Worm (Caenorhabditis elegans) whole organism, L1 larva: ENCODE data around the gene T09F5.1.

Experiments
- C16A3.4 ChIP-seq: fragments of 150-350 bp; optimal IDR thresholded peaks from 2 replicates; lab custom pipeline; 2014; ENCODE audit warnings: missing biosample characterization, missing genetic modification characterization
- Y116A8C.19 ChIP-seq: sonication (generic microtip); optimal IDR thresholded peaks from 2 replicates; lab custom pipeline; 2016; ENCODE audit warnings: missing compliant biosample characterization, missing genetic modification characterization, borderline replicate concordance
- alr-1 ChIP-seq: fragments of 200-800 bp; sonication (Bioruptor generic); optimal IDR thresholded peaks from 2 replicates; lab custom pipeline; 2018; ENCODE audit warnings: borderline replicate concordance, mild to moderate bottlenecking, missing genetic modification characterization, missing compliant biosample characterization
- blmp-1 ChIP-seq: fragments of 150-350 bp; optimal IDR thresholded peaks from 2 replicates; lab custom pipeline; 2014; ENCODE audit warnings: missing biosample characterization, missing genetic modification characterization
- ceh-88 ChIP-seq: fragments of 200-800 bp; sonication (Bioruptor generic); IDR thresholded peaks from 2 replicates; pipeline ENCODE4 v1.3.6; 2022; ENCODE audit warnings: missing genetic modification characterization, missing compliant biosample characterization
- ceh-90 ChIP-seq: sonication (generic microtip); optimal IDR thresholded peaks from 2 replicates; lab custom pipeline; 2016; ENCODE audit warnings: missing genetic modification characterization, missing compliant biosample characterization
- dpl-1 ChIP-seq, 3 experiments: fragments of 150-350 bp in 2 of 3; sonication (generic microtip) in 1 of 3; optimal IDR thresholded peaks; 2 replicates each; lab custom pipeline; 2014 to 2017; ENCODE audit warnings: missing biosample characterization in 3 of 3, missing genetic modification characterization in 3 of 3, missing genetic modification reagents in 3 of 3
- dsc-1 ChIP-seq: sonication (generic microtip); optimal IDR thresholded peaks from 2 replicates; lab custom pipeline; 2016; ENCODE audit warnings: mild to moderate bottlenecking, missing genetic modification characterization, missing compliant biosample characterization
- efl-1 ChIP-seq, 4 experiments: fragments of 150-350 bp; optimal IDR thresholded peaks in 3 of 4; peaks in 1 of 4; 1 replicate in 1 of 4; 2 replicates in 3 of 4; lab custom pipeline; 2014; ENCODE audit warnings: missing biosample characterization in 2 of 4, missing genetic modification characterization in 2 of 4, missing genetic modification reagents in 2 of 4
- efl-3 ChIP-seq: fragments of 200-800 bp; sonication (Bioruptor generic); optimal IDR thresholded peaks from 2 replicates; lab custom pipeline; 2018; ENCODE audit warnings: mild to moderate bottlenecking, missing genetic modification characterization, missing compliant biosample characterization
- egl-13 ChIP-seq: sonication (generic microtip); optimal IDR thresholded peaks from 2 replicates; lab custom pipeline; 2016; ENCODE audit warnings: missing genotype, missing genetic modification reagents, missing genetic modification characterization, missing compliant biosample characterization
- elt-3 ChIP-seq, 6 experiments: fragments of 150-350 bp in 1 of 6; sonication (generic microtip); optimal IDR thresholded peaks; 2 replicates each; lab custom pipeline; 2017 to 2018; ENCODE audit warnings: missing biosample characterization in 6 of 6, missing genetic modification characterization in 6 of 6, inconsistent platforms in 1 of 6
- fkh-4 ChIP-seq: sonication (generic microtip); optimal IDR thresholded peaks from 2 replicates; lab custom pipeline; 2016; ENCODE audit warnings: missing compliant biosample characterization, missing genetic modification characterization, borderline replicate concordance
- fkh-8 ChIP-seq: sonication (generic microtip); optimal IDR thresholded peaks from 2 replicates; lab custom pipeline; 2016; ENCODE audit warnings: mild to moderate bottlenecking, missing genetic modification characterization, missing compliant biosample characterization
- grh-1 ChIP-seq: fragments of 200-800 bp; sonication (Bioruptor generic); IDR thresholded peaks from 2 replicates; pipeline ENCODE4 v1.3.6; 2022; ENCODE audit warnings: missing genetic modification reagents, missing genetic modification characterization, missing compliant biosample characterization
- hlh-4 ChIP-seq: sonication (generic microtip); optimal IDR thresholded peaks from 2 replicates; lab custom pipeline; 2016; ENCODE audit warnings: mild to moderate bottlenecking, missing genetic modification characterization, missing compliant biosample characterization
- hpl-2 ChIP-seq: fragments of 150-350 bp; optimal IDR thresholded peaks from 2 replicates; lab custom pipeline; 2014; ENCODE audit warnings: missing biosample characterization, missing genetic modification reagents, missing genetic modification characterization
- jun-1 ChIP-seq: fragments of 150-350 bp; optimal IDR thresholded peaks from 2 replicates; lab custom pipeline; 2014; ENCODE audit warnings: missing biosample characterization, missing genetic modification reagents, missing genetic modification characterization
- lin-14 ChIP-seq: fragments of 200-800 bp; sonication (Bioruptor generic); optimal IDR thresholded peaks from 2 replicates; lab custom pipeline; 2018; ENCODE audit warnings: mild to moderate bottlenecking, missing genetic modification characterization, moderate library complexity, missing compliant biosample characterization
- lin-15B ChIP-seq: fragments of 150-350 bp; sonication (generic microtip); optimal IDR thresholded peaks from 3 replicates; lab custom pipeline; 2014; ENCODE audit warnings: missing biosample characterization, missing genetic modification characterization
- lin-39 ChIP-seq: fragments of 150-350 bp; optimal IDR thresholded peaks from 2 replicates; lab custom pipeline; 2014; ENCODE audit warnings: missing biosample characterization, missing genetic modification reagents, missing genetic modification characterization
- lsy-2 ChIP-seq, 2 experiments: fragments of 150-350 bp; optimal IDR thresholded peaks; 2 replicates each; lab custom pipeline; 2014; ENCODE audit warnings: missing biosample characterization in 2 of 2, missing genetic modification characterization in 2 of 2
- mab-9 ChIP-seq: fragments of 200-800 bp; sonication (Bioruptor generic); IDR thresholded peaks from 2 replicates; pipeline ENCODE4 v1.3.6; 2022; ENCODE audit warnings: missing genetic modification reagents, missing genetic modification characterization, missing compliant biosample characterization
- mef-2 ChIP-seq: fragments of 150-350 bp; optimal IDR thresholded peaks from 2 replicates; lab custom pipeline; 2014; ENCODE audit warnings: missing biosample characterization, missing genetic modification characterization
- mep-1 ChIP-seq: fragments of 150-350 bp; optimal IDR thresholded peaks from 2 replicates; lab custom pipeline; 2014; ENCODE audit warnings: missing biosample characterization, missing genetic modification characterization
- nhr-11 ChIP-seq: fragments of 150-350 bp; optimal IDR thresholded peaks from 2 replicates; lab custom pipeline; 2014; ENCODE audit warnings: missing biosample characterization, missing genetic modification characterization
- nhr-12 ChIP-seq: sonication (generic microtip); optimal IDR thresholded peaks from 2 replicates; lab custom pipeline; 2017; ENCODE audit warnings: missing biosample characterization, missing genetic modification characterization
- nhr-19 ChIP-seq: fragments of 200-800 bp; sonication (Bioruptor generic); conservative IDR thresholded peaks from 2 replicates; pipeline ENCODE4 v1.3.6; 2022; ENCODE audit warnings: missing genetic modification characterization, missing compliant biosample characterization
- nhr-20 ChIP-seq: sonication (generic microtip); optimal IDR thresholded peaks from 2 replicates; lab custom pipeline; 2016; ENCODE audit warnings: mild to moderate bottlenecking, missing genetic modification characterization, missing compliant biosample characterization
- nhr-237 ChIP-seq: fragments of 150-350 bp; optimal IDR thresholded peaks from 2 replicates; lab custom pipeline; 2014; ENCODE audit warnings: missing biosample characterization, missing genetic modification characterization
- nhr-28 ChIP-seq: fragments of 150-350 bp; optimal IDR thresholded peaks from 2 replicates; lab custom pipeline; 2014; ENCODE audit warnings: missing biosample characterization, missing genetic modification characterization
- nhr-47 ChIP-seq: sonication (generic microtip); optimal IDR thresholded peaks from 2 replicates; lab custom pipeline; 2016; ENCODE audit warnings: mild to moderate bottlenecking, missing genetic modification characterization, moderate library complexity, missing compliant biosample characterization
- nhr-71 ChIP-seq: sonication (generic microtip); optimal IDR thresholded peaks from 2 replicates; lab custom pipeline; 2016; ENCODE audit warnings: mild to moderate bottlenecking, missing genetic modification characterization, moderate library complexity, missing compliant biosample characterization
- nhr-76 ChIP-seq: sonication (generic microtip); optimal IDR thresholded peaks from 2 replicates; lab custom pipeline; 2017; ENCODE audit warnings: missing biosample characterization, missing genetic modification characterization
- nhr-77 ChIP-seq: fragments of 150-350 bp; optimal IDR thresholded peaks from 2 replicates; lab custom pipeline; 2014; ENCODE audit warnings: missing biosample characterization, missing genetic modification characterization
- nhr-90 ChIP-seq: sonication (generic microtip); optimal IDR thresholded peaks from 2 replicates; lab custom pipeline; 2016; ENCODE audit warnings: mild to moderate bottlenecking, missing genetic modification characterization, missing compliant biosample characterization; ENCODE audit not compliant: poor library complexity
- pag-3 ChIP-seq: sonication (generic microtip); optimal IDR thresholded peaks from 2 replicates; lab custom pipeline; 2017; ENCODE audit warnings: missing genetic modification characterization, mild to moderate bottlenecking, missing compliant biosample characterization, antibody characterized with exemption, borderline replicate concordance; ENCODE audit not compliant: insufficient read depth
- pax-3 ChIP-seq: fragments of 200-800 bp; sonication (Bioruptor generic); optimal IDR thresholded peaks from 2 replicates; lab custom pipeline; 2018; ENCODE audit warnings: mild to moderate bottlenecking, missing genetic modification characterization, moderate library complexity, missing compliant biosample characterization
- skn-1 ChIP-seq: fragments of 150-350 bp; optimal IDR thresholded peaks from 2 replicates; lab custom pipeline; 2014; ENCODE audit warnings: missing biosample characterization, missing genetic modification characterization
- snpc-4 ChIP-seq: fragments of 150-350 bp; optimal IDR thresholded peaks from 2 replicates; lab custom pipeline; 2014; ENCODE audit warnings: missing biosample characterization, missing genetic modification characterization
- snu-23 ChIP-seq: sonication (generic microtip); optimal IDR thresholded peaks from 2 replicates; lab custom pipeline; 2016; ENCODE audit warnings: missing genetic modification characterization, missing compliant biosample characterization
- sptf-1 ChIP-seq: fragments of 150-350 bp; optimal IDR thresholded peaks from 2 replicates; lab custom pipeline; 2014; ENCODE audit warnings: missing biosample characterization, missing genetic modification characterization
- sup-37 ChIP-seq: fragments of 200-800 bp; sonication (Bioruptor generic); optimal IDR thresholded peaks from 2 replicates; lab custom pipeline; 2018; ENCODE audit warnings: mild to moderate bottlenecking, missing genetic modification characterization, missing compliant biosample characterization
- swsn-7 ChIP-seq: sonication (generic microtip); optimal IDR thresholded peaks from 2 replicates; lab custom pipeline; 2016; ENCODE audit warnings: missing genetic modification characterization, missing compliant biosample characterization
- tbx-2 ChIP-seq: sonication (generic microtip); optimal IDR thresholded peaks from 2 replicates; lab custom pipeline; 2016; ENCODE audit warnings: missing genetic modification characterization, missing compliant biosample characterization
- tlp-1 ChIP-seq: fragments of 150-350 bp; optimal IDR thresholded peaks from 2 replicates; lab custom pipeline; 2014; ENCODE audit warnings: missing biosample characterization, missing genetic modification characterization
- unc-130 ChIP-seq: fragments of 150-350 bp; optimal IDR thresholded peaks from 2 replicates; lab custom pipeline; 2017; ENCODE audit warnings: missing biosample characterization, missing genetic modification characterization, inconsistent platforms
- unc-30 ChIP-seq: sonication (generic microtip); optimal IDR thresholded peaks from 2 replicates; lab custom pipeline; 2017; ENCODE audit warnings: missing biosample characterization, missing genetic modification characterization
- unc-86 ChIP-seq: sonication (generic microtip); optimal IDR thresholded peaks from 2 replicates; lab custom pipeline; 2016; ENCODE audit warnings: missing genetic modification characterization, missing compliant biosample characterization
- vab-15 ChIP-seq: sonication (generic microtip); optimal IDR thresholded peaks from 2 replicates; lab custom pipeline; 2017; ENCODE audit warnings: missing genotype, mild to moderate bottlenecking, missing genetic modification characterization, missing compliant biosample characterization
- zip-4 ChIP-seq: fragments of 200-800 bp; sonication (Bioruptor generic); optimal IDR thresholded peaks from 2 replicates; lab custom pipeline; 2018; ENCODE audit warnings: mild to moderate bottlenecking, missing genetic modification characterization, moderate library complexity, missing compliant biosample characterization
- ztf-4 ChIP-seq: fragments of 150-350 bp; optimal IDR thresholded peaks from 2 replicates; lab custom pipeline; 2014; ENCODE audit warnings: missing biosample characterization, missing genetic modification characterization

T09F5.1 gene

DNA sequence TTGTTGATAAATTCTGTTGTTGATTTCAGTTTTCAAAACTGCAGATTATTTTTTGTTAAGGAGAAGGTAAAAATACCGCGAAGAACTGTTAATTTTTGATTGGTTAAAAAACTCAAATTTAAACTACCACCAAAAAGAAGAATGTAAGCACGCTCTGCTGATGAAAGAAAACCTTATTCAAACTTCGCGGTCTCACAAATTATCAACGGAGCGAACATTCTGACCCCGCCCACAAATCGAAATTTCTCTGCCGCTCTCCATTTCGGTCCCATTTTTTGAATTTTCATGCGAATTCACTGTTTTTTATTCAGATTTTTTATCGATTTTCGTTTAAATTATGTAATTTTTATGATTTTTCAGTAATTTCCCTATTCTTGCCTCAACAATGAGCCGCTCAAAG, 40.7 kb downstream of the T09F5.1 start, which contains the start of gene cyn-3 (continued):
- TF ChIP-seq snpc-4 (tag; lab: Kevin White, UChicago) (peak; percentile 74), jun-1 (tag; lab: Kevin White, UChicago) (peak; percentile 88), dpl-1 (GFP tag; optimal IDR thresholded peaks at IDR 0.05; lab: Kevin White, UChicago) (peak; percentile 99), hlh-4 (tag; lab: Kevin White, UChicago) (no peak), nhr-20 (peak; percentile 93), lin-14 (GFP tag; lab: Kevin White, UChicago) (peak; percentile 92), elt-3 (tag; optimal IDR thresholded peaks at IDR 0.05; lab: Kevin White, UChicago) (peak in 3 of 6 experiments; percentile 29 to 89 (median 83)), mab-9 (GFP tag; lab: Robert Waterston, UW) (0 out of 2 replicates have a peak, but pooled peaks have one; percentile 26), fkh-8 (peak; percentile 89), snu-23 (peak; percentile 96), ceh-88 (GFP tag; lab: Robert Waterston, UW) (0 out of 2 replicates have a peak, but pooled peaks have one; percentile 27), dsc-1 (tag; lab: Kevin White, UChicago) (peak; percentile 88), ztf-4 (tag; lab: Kevin White, UChicago) (peak; percentile 79), nhr-47 (tag; lab: Kevin White, UChicago) (peak; percentile 95), egl-13 (tag; lab: Kevin White, UChicago) (peak; percentile 79), vab-15 (tag; lab: Kevin White, UChicago) (peak; percentile 57), C16A3.4 (tag; lab: Kevin White, UChicago) (peak; percentile 95), lsy-2 (tag; optimal IDR thresholded peaks at IDR 0.05; lab: Kevin White, UChicago) (peak; percentile 91 to 95), sup-37 (GFP tag; lab: Kevin White, UChicago) (peak; percentile 32), unc-86 (tag; lab: Kevin White, UChicago) (peak; percentile 90), blmp-1 (tag; lab: Kevin White, UChicago) (peak; percentile 91), nhr-237 (tag; lab: Kevin White, UChicago) (peak; percentile 77), ceh-90 (tag; lab: Kevin White, UChicago) (no peak), swsn-7 (peak; percentile 90), skn-1 (tag; lab: Kevin White, UChicago) (peak; percentile 90), efl-1 (optimal IDR thresholded peaks at IDR 0.05; lab: Kevin White, UChicago) (peak; percentile 91 to 100), efl-1 (GFP tag; optimal IDR thresholded peaks at IDR 0.05 in 1 of 2; lab: Kevin White, UChicago) (peak; percentile 99 to 100), grh-1 (peak; percentile 87), alr-1 (no peak), hpl-2 (GFP tag; lab: Kevin White, UChicago) (no peak), lin-39 (tag; lab: Kevin White, UChicago) (peak; percentile 86), sptf-1 (tag; lab: Kevin White, UChicago) (no peak), nhr-19 (GFP tag; lab: Robert Waterston, UW) (peak; percentile 92), mep-1 (tag; lab: Kevin White, UChicago) (peak; percentile 92), unc-130 (tag; lab: Kevin White, UChicago) (peak; percentile 83), nhr-12 (tag; lab: Kevin White, UChicago) (no peak), pax-3 (tag; lab: Kevin White, UChicago) (peak; percentile 92), nhr-90 (tag; lab: Kevin White, UChicago) (peak; percentile 85), efl-3 (GFP tag; lab: Kevin White, UChicago) (no peak), fkh-4 (tag; lab: Kevin White, UChicago) (peak; percentile 31), mef-2 (tag; lab: Kevin White, UChicago) (peak; percentile 73), zip-4 (peak; percentile 52), nhr-77 (tag; lab: Kevin White, UChicago) (peak; percentile 74), unc-30 (no peak), pag-3 (tag; lab: Kevin White, UChicago) (no peak), Y116A8C.19 (no peak), nhr-71 (tag; lab: Kevin White, UChicago) (peak; percentile 95), tlp-1 (tag; lab: Kevin White, UChicago) (no peak), nhr-76 (no peak), nhr-11 (tag; lab: Kevin White, UChicago) (peak; percentile 50), lin-15B (tag; lab: Kevin White, UChicago) (peak; percentile 96), tbx-2 (tag; lab: Kevin White, UChicago) (peak; percentile 94), nhr-28 (no peak)
